Worm (Caenorhabditis elegans) whole organism, mixed stage, embryonic: ENCODE measurements around the gene sre-12.

Experiments
- blmp-1 ChIP-seq: fragments of 150-350 bp; optimal IDR thresholded peaks from 2 replicates; lab custom pipeline; 2014; ENCODE audit warnings: missing biosample characterization, missing genetic modification characterization
- ceh-43 ChIP-seq: fragments of 200-800 bp; sonication (Bioruptor generic); optimal IDR thresholded peaks from 2 replicates; lab custom pipeline; 2018; ENCODE audit warnings: mild to moderate bottlenecking, missing genetic modification characterization, moderate library complexity, missing compliant biosample characterization
- lsy-2 ChIP-seq: fragments of 150-350 bp; optimal IDR thresholded peaks from 2 replicates; lab custom pipeline; 2014; ENCODE audit warnings: missing biosample characterization, missing genetic modification characterization
- mls-2 ChIP-seq: sonication (generic microtip); optimal IDR thresholded peaks from 2 replicates; lab custom pipeline; 2016; ENCODE audit warnings: mild to moderate bottlenecking, missing genetic modification characterization, moderate library complexity, missing compliant biosample characterization
- nhr-12 ChIP-seq: fragments of 150-350 bp; optimal IDR thresholded peaks from 2 replicates; lab custom pipeline; 2014; ENCODE audit warnings: missing biosample characterization, missing genetic modification characterization
- nhr-237 ChIP-seq: fragments of 150-350 bp; optimal IDR thresholded peaks from 2 replicates; lab custom pipeline; 2014; ENCODE audit warnings: missing biosample characterization, missing genetic modification characterization
- pha-4 ChIP-seq: fragments of 150-350 bp; optimal IDR thresholded peaks from 2 replicates; lab custom pipeline; 2018; ENCODE audit warnings: missing biosample characterization, missing genetic modification reagents, missing genetic modification characterization
- tbx-8 ChIP-seq: fragments of 200-800 bp; sonication (Bioruptor generic); optimal IDR thresholded peaks from 2 replicates; lab custom pipeline; 2018; ENCODE audit warnings: mild to moderate bottlenecking, missing genetic modification characterization, moderate library complexity, missing compliant biosample characterization

- TF ChIP-seq nhr-12 (tag; lab: Kevin White, UChicago) (no peak), nhr-237 (no peak), blmp-1 (tag; lab: Kevin White, UChicago) (no peak), mls-2 (tag; lab: Kevin White, UChicago) (no peak), ceh-43 (GFP tag; lab: Kevin White, UChicago) (no peak), lsy-2 (tag; lab: Kevin White, UChicago) (no peak), tbx-8 (GFP tag; lab: Kevin White, UChicago) (no peak), pha-4 (tag; lab: Kevin White, UChicago) (no peak)
These were observed 44.7 kb downstream of the sre-12 start, which contains the start of gene lipl-6 for ce11 chrV:6934212-6934611.
